Worm (Caenorhabditis elegans): Measurements from ENCODE around the gene C05D9.4.

- TF ChIP-seq nhr-28 (tag; optimal IDR thresholded peaks at IDR 0.05) (no peak), snpc-4 (tag; optimal IDR thresholded peaks at IDR 0.05) (no peak), flh-1 (GFP tag; optimal IDR thresholded peaks at IDR 0.05) (no peak), unc-62 (GFP tag; optimal IDR thresholded peaks at IDR 0.05) (no peak), blmp-1 (tag; optimal IDR thresholded peaks at IDR 0.05) (no peak), zip-8 (tag; optimal IDR thresholded peaks at IDR 0.05) (no peak), lsy-2 (tag; optimal IDR thresholded peaks at IDR 0.05) (no peak), pha-4 (tag; optimal IDR thresholded peaks at IDR 0.05) (no peak), ham-2 (GFP tag; optimal IDR thresholded peaks at IDR 0.05) (no peak), lin-13 (tag; optimal IDR thresholded peaks at IDR 0.05) (no peak), sptf-1 (tag; optimal IDR thresholded peaks at IDR 0.05) (no peak), M03D4.4 (tag; optimal IDR thresholded peaks at IDR 0.05) (no peak), sem-2 (GFP tag; optimal IDR thresholded peaks at IDR 0.05) (no peak), unc-120 (tag; optimal IDR thresholded peaks at IDR 0.05; ENCODE audit: poor library complexity, severe bottlenecking) (no peak)
Measured at ce11 chrX:1072152-1072551, 35.7 kb upstream of the C05D9.4 start, which contains the start of gene lim-6.

Measured in whole organism, mixed stage, embryonic.